Fruit fly (Drosophila melanogaster) whole organism, larva: Measurements from ENCODE around the gene gt.

Experiments used
- noc ChIP-seq: fragments of 200-800 bp; sonication (Bioruptor generic); optimal IDR thresholded peaks from 3 replicates; lab custom pipeline; 2019; ENCODE audit warnings: missing biosample characterization, mild to moderate bottlenecking, missing genetic modification characterization, moderate library complexity

Gene gt

DNA sequence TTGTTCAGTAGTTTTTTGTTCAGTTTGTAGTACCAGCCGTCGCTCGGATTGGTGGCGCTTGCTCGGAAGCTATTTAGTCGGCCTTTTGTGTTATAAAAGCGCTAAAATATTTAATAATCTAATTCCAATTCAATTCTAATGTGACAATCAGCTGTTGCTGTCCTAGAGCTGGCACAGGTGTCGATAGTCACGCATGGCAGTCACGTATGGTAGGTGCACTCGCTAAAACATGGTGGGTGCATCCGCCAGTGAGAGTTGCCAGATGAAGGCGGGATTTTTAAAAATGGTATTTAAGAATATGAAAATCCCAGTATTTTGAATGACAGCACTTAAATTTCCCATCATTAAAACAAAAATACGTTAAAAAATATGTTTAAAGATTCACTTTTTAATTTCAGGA is 15.0 kb upstream of the gt start, which contains the start of gene tko:
Gene tko, minus strand, starts transcription at position 179 of the 400 bp plus-strand sequence.
- no peak for TF ChIP-seq noc

DNA sequence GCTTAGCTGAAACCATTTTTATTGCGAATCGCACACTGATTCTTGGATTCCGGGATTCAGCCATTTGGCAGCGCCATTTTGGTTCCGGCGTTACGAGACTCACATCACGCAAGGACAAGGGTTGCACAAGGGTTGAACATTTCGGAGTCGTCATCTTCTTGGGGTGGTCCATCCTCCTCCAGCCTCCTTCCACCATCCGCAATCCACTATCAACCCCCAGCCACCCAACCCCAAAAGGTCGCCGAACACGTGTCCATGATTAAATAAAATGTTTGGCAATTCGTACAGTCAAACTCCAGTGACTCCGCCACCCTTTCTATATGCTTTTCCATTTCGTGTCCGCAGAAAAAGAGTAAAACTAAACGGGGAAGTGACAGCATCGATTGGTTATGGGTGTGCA is 11.5 kb upstream of the gt start:
- TF ChIP-seq noc: no peak

DNA sequence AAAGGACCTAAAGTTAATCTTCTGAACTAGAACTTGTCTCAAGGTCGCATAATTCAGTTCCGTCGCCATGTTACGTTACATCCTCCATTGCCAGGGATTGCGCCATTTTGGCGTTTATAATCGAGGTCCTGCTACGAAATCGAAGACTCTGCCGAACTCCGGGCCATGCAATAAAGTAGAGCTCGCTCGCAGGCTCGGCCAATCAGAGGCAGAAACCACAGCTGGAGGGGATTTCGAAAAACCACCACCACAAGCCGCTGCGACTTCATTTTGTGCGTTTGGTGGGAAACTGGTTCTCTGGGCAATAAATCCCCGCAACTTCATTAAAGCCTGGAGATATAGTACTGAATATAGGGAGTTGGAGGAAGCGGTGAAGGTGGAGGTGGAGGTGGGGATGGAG is 6.1 kb upstream of the gt start:
- TF ChIP-seq noc: no peak

DNA sequence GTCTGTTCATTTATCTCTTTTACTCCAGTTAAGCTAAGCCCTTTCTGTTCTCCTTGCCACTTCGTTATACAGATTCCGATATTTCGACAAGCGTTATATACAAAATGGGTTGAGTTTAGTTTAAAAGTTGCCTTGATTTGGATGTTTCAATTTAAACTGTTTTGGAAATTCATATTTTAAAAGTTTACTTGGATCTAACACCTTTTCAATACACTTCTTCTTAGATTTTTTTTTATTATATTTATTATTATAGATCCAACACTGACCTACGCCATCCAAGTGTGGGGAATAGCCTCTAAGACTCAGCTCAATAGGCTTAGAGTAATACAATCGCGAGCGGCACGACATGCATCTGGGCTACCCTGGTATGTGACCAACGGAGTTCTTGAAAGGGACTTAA is 3.0 kb downstream of the gt start, which contains the start of gene CG32797:
Gene CG32797, minus strand, starts transcription at position 101 of the 400 bp plus-strand sequence.
- no peak for TF ChIP-seq noc

DNA sequence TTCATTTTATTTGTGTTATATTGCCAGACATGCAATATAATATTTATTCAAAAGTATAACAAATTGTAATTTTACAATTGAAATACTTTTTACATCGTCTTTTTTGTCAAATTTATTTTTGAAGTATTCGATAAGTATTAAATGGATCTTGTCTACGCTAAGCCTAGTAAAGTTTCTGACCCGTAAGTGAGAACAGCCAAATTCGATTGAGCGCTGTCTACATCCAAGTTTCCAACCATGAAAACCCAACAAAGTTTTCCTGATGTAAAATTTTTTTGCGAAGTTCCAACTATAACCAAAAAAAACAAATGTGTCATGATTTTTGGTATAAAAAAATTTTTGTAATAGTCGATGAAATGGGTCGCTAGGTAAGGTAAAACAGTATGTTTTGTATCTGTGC is 9.2 kb downstream of the gt start:
- no peak for TF ChIP-seq noc

DNA sequence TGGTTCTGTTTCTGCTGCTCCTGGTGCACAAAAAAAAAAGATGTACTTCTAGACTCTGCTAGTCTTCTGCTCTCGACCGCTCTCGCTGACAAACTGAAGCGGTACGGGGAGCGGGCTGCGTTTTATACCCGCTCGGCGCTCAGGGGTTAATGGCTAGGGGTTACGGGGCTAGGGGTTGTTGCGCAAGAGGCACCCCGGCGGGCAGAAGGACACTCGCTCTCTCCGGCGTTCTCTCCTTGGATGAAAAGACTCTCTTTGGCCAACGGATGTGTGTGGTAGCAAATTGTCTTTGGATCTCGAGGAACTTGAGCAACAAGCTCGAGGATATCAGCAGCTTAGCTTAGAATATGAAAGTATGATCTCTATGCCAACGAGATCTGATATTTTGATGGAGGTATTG is 18.0 kb downstream of the gt start, which contains the start of gene CG12496:
Gene CG12496, minus strand, starts transcription at position 97 of the 400 bp plus-strand sequence.
- TF ChIP-seq noc: no peak

DNA sequence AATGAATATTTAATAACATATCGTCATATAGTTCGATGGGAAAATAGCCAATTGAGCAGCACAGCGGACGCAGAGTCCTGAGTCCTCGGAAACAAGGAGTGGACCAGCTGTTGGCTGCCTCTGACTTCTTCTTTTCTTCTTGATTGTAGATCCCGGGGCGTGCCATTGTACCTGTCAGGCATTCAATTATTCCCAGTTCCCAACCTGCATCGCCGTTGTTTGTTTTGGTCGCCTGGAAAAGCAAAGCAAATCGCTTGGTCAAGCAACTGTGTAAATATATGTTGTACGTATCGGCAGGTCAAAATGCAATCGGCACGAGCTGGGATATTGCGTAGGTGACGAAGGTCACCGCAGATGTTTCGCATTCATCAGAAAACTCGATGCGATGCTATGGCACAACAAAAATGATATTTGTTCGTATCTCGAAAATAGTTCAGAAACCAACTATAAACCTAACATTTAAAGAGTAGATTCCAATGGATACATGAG is 20.0 kb downstream of the gt start:
- no peak for TF ChIP-seq noc

DNA sequence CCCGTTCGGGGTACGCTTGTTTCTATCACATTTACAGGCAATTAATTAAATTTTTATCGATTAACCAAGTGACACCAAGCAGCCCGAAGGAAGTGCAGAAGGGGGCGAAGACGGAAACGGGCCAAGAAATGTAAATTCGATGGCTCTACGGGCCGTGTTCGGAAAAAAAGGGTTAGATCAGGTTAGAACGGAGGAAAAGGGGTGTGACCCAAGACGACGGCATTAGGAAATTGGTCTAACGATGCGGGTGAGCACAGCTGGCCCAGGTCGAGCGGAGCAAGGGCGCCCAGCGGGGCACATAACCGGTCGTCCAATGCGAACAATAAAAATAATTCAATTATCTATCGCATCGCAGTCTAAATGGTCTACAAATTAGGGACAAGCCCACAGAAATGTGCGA is 29.3 kb downstream of the gt start:
- TF ChIP-seq noc: no peak

DNA sequence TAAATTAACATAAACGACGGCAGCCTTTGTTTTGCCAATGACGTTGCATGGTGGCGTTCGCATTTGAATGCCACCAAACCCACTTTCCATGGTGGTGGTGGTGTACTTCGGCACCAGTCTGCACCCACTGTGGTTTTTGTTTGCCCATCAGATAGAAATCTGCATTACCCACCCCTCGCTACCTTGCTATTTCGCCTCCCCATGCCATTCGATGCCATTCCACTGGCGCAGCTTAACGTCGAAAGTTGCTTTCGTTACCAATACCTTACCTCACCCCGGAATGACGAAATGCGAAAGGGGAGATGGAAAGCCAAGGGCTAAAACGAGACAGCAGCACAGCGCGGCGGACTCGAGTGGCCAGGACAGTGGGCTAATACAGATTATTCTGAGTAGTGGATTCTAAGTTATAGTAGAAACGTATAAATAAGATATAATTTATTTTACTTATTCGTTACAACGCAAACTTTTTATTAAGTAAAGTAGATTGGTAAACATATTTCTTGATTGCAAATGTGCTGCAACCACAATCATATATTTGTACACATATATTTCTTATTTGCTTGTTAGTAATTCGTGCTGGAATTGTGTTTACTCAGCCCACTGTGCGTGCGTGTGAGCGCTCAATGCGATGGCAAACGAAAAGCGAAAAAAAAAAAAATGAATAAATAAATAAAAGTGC is 32.4 kb downstream of the gt start:
- no peak for TF ChIP-seq noc

DNA sequence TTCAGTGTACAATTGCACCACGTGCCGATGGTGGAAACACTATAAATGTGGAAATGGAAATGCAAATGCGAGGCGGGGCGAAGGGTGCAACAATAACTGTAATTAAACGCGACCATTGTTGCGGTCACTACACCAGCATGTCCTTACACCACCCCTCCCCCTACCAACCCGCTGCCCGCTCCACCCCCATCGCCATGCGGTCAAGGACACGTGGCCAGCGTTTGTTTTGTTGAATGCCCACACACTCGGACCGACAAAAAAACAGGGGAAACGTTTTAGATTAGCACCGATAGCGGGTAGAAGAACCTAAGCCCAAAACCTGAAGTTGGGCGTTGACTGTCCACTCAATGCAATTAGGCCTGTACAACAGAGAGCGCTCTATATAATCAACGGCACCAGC is 34.3 kb downstream of the gt start:
- no peak for TF ChIP-seq noc

DNA sequence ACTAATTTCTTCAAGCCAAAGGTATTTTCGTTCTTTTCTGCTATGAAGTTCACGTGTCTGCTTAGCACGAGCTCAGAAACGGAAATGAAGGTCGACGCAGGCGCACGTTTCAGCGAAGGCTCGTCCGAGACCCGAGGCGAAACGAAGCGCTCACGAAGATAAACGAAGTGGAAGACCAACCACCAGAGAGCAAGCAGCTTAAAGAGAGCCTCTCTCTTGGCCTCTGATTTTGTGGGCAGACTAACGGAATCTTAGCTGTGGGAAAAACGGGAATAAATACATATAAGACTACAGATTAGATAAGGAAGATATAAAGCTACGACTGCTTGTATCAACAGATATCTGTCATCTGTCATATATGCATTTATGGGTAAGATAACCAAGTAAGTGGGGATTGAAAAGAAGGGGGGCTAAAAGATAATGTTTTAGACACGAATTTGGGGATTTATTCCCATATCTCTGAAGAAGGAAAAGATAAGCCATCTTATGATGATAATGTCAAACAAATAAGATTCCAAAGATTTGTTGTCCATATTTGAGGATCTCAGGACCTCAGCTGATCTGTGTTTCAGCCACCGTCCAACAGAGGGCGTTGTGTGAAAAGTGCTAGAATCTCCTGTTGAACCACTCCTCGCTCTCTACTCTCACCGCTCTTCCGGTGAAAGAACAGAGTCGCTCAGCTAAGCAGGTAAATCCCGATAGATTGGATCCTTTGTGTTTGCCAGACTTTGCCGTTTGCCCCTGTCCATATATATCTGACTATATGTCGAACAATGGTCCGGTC is 41.0 kb downstream of the gt start, which contains the start of gene PsGEF:
Gene PsGEF, minus strand, starts transcription at position 86 of the 784 bp plus-strand sequence.
- no peak for TF ChIP-seq noc

DNA sequence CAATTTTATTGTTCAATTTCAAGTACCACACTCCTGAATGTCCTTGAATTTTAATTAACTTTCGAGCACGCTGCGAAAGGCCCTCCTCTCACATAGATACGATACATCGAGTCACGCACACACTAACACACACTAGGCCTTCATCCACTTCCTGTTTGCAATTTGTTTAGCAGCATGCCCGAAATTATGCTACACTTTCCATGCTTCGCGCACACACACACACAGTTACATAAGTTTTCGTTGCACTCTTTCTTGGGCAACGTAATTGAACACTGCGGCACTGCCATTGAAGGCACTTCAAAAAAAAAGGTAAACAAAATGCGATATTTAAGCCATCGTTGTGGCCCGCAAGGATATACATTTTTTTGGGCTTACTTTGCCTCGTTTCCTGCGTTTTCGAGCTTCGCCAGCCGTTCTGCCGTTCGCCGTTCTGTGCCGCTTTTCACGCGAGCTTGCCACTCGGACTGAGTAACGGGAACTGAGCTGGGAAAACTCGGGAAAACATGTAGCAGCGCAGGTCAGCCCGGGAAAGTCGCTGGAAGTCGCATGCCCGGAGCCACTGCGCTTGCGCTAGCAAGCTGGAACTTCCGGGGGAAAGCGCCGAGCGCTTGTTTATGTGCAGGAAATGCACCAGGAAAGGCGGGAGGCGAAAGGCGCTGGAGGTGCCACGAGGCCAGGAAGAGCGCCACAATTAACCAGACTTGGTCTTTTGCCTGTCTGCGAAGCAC is 45.5 kb downstream of the gt start:
- TF ChIP-seq noc: no peak
